Fruit fly (Drosophila melanogaster) whole organism, embryonic: Measurements from ENCODE around the gene MCTS1.

Source experiments
- ATbp ChIP-seq: fragments of 200-800 bp; sonication (Bioruptor generic); optimal IDR thresholded peaks from 2 replicates; lab custom pipeline; 2017; ENCODE audit warnings: missing biosample characterization, mild to moderate bottlenecking, missing genetic modification characterization, missing genetic modification reagents
- Abd-B ChIP-seq: fragments of 200-800 bp; sonication (Bioruptor generic); optimal IDR thresholded peaks from 2 replicates; lab custom pipeline; 2018; ENCODE audit warnings: missing biosample characterization, mild to moderate bottlenecking, missing genetic modification characterization, moderate library complexity
- CG10979 ChIP-seq: fragments of 200-800 bp; sonication (Bioruptor generic); optimal IDR thresholded peaks from 2 replicates; lab custom pipeline; 2018; ENCODE audit warnings: missing biosample characterization, mild to moderate bottlenecking, missing genetic modification characterization, moderate library complexity
- CG11504 ChIP-seq: fragments of 200-800 bp; sonication (Bioruptor generic); optimal IDR thresholded peaks from 3 replicates; lab custom pipeline; 2019; ENCODE audit warnings: missing biosample characterization, mild to moderate bottlenecking, missing genetic modification characterization, moderate library complexity
- CG11723 ChIP-seq: fragments of 200-800 bp; sonication (Bioruptor generic); optimal IDR thresholded peaks from 2 replicates; lab custom pipeline; 2017; ENCODE audit warnings: missing biosample characterization, mild to moderate bottlenecking, missing genetic modification characterization
- CG15073 ChIP-seq: fragments of 200-800 bp; sonication (Bioruptor generic); optimal IDR thresholded peaks from 2 replicates; lab custom pipeline; 2016; ENCODE audit warnings: missing biosample characterization, missing genetic modification characterization
- CG16779 ChIP-seq: fragments of 200-800 bp; sonication (Bioruptor generic); IDR thresholded peaks from 2 replicates; pipeline ENCODE4 v1.3.6; 2022; ENCODE audit warnings: missing biosample characterization, missing genetic modification characterization
- CG17829 ChIP-seq: fragments of 200-800 bp; optimal IDR thresholded peaks from 2 replicates; lab custom pipeline; 2019; ENCODE audit warnings: missing biosample characterization, mild to moderate bottlenecking, missing genetic modification characterization, moderate library complexity
- CG34224 ChIP-seq: fragments of 200-800 bp; sonication (Bioruptor generic); IDR thresholded peaks from 3 replicates; pipeline ENCODE4 v1.3.6; 2022; ENCODE audit warnings: missing biosample characterization, missing genetic modification characterization; ENCODE audit not compliant: partially characterized antibody
- CG34376 ChIP-seq: fragments of 200-800 bp; sonication (Bioruptor generic); optimal IDR thresholded peaks from 2 replicates; lab custom pipeline; 2018; ENCODE audit warnings: missing biosample characterization, mild to moderate bottlenecking, missing genetic modification characterization
- CG8765 ChIP-seq: fragments of 200-800 bp; sonication (Bioruptor generic); IDR thresholded peaks from 2 replicates; pipeline ENCODE4 v1.3.6; 2022; ENCODE audit warnings: missing biosample characterization, missing genetic modification characterization
- CG8944 ChIP-seq: fragments of 200-800 bp; sonication (Bioruptor generic); optimal IDR thresholded peaks from 3 replicates; lab custom pipeline; 2016; ENCODE audit warnings: missing biosample characterization, missing genetic modification characterization
- CG9876 ChIP-seq: fragments of 200-800 bp; sonication (Bioruptor generic); optimal IDR thresholded peaks from 2 replicates; lab custom pipeline; 2016; ENCODE audit warnings: missing biosample characterization, missing genetic modification characterization
- Deaf1 ChIP-seq: fragments of 200-800 bp; optimal IDR thresholded peaks from 3 replicates; lab custom pipeline; 2019; ENCODE audit warnings: missing biosample characterization, mild to moderate bottlenecking, missing genetic modification characterization, moderate library complexity
- Doc3 ChIP-seq: fragments of 200-800 bp; sonication (Bioruptor generic); IDR thresholded peaks from 3 replicates; pipeline ENCODE4 v1.3.6; 2022; ENCODE audit warnings: missing biosample characterization, missing genetic modification characterization; ENCODE audit not compliant: partially characterized antibody
- Dp ChIP-seq: fragments of 200-800 bp; sonication (Bioruptor generic); optimal IDR thresholded peaks from 2 replicates; lab custom pipeline; 2018; ENCODE audit warnings: missing biosample characterization, mild to moderate bottlenecking, missing genetic modification characterization, moderate library complexity
- Drgx ChIP-seq: fragments of 200-800 bp; sonication (Bioruptor generic); IDR thresholded peaks from 2 replicates; pipeline ENCODE4 v1.3.6; 2022; ENCODE audit warnings: missing biosample characterization, missing genetic modification characterization
- Ets65A ChIP-seq: fragments of 200-800 bp; sonication (Bioruptor generic); peaks from one replicate; lab custom pipeline; 2016; ENCODE audit warnings: missing biosample characterization, missing genetic modification characterization
- Fer2 ChIP-seq: fragments of 200-800 bp; sonication (Bioruptor generic); optimal IDR thresholded peaks from 2 replicates; lab custom pipeline; 2018; ENCODE audit warnings: missing biosample characterization, mild to moderate bottlenecking, missing genetic modification characterization, moderate library complexity
- HLHmδ ChIP-seq: fragments of 200-800 bp; sonication (Bioruptor generic); optimal IDR thresholded peaks from 2 replicates; lab custom pipeline; 2018; ENCODE audit warnings: missing biosample characterization, mild to moderate bottlenecking, missing genetic modification characterization, moderate library complexity
- HmgZ ChIP-seq: fragments of 200-800 bp; sonication (Bioruptor generic); optimal IDR thresholded peaks from 2 replicates; lab custom pipeline; 2018; ENCODE audit warnings: missing biosample characterization, mild to moderate bottlenecking, missing genetic modification characterization
- Hr39 ChIP-seq: fragments of >200 bp; optimal IDR thresholded peaks from 2 replicates; lab custom pipeline; 2017
- Poxn ChIP-seq: fragments of 200-800 bp; sonication (Bioruptor generic); IDR thresholded peaks from 2 replicates; pipeline ENCODE4 v1.3.6; 2022; ENCODE audit warnings: missing biosample characterization, missing genetic modification characterization
- Rfx ChIP-seq: fragments of 200-800 bp; sonication (Bioruptor generic); IDR thresholded peaks from 2 replicates; pipeline ENCODE4 v1.3.6; 2022; ENCODE audit warnings: missing biosample characterization, missing genetic modification characterization
- Usf ChIP-seq: fragments of 200-800 bp; sonication (Bioruptor generic); optimal IDR thresholded peaks from 2 replicates; lab custom pipeline; 2017; ENCODE audit warnings: missing genotype, missing biosample characterization, missing genetic modification characterization
- Xbp1 ChIP-seq: fragments of 200-800 bp; sonication (Bioruptor generic); optimal IDR thresholded peaks from 3 replicates; lab custom pipeline; 2016; ENCODE audit warnings: missing biosample characterization, mild to moderate bottlenecking, missing genetic modification characterization
- ems ChIP-seq: fragments of 200-800 bp; sonication (Bioruptor generic); optimal IDR thresholded peaks from 3 replicates; lab custom pipeline; 2016; ENCODE audit warnings: missing biosample characterization, missing genetic modification characterization
- fd102C ChIP-seq: fragments of 200-800 bp; sonication (Bioruptor generic); optimal IDR thresholded peaks from 2 replicates; lab custom pipeline; 2018; ENCODE audit warnings: missing biosample characterization, mild to moderate bottlenecking, missing genetic modification characterization, moderate library complexity
- gcm2 ChIP-seq: fragments of 200-800 bp; sonication (Bioruptor generic); optimal IDR thresholded peaks from 2 replicates; lab custom pipeline; 2016; ENCODE audit warnings: missing biosample characterization, missing genetic modification characterization
- hbn ChIP-seq: fragments of 200-800 bp; sonication (Bioruptor generic); IDR thresholded peaks from 2 replicates; pipeline ENCODE4 v1.3.6; 2022; ENCODE audit warnings: missing biosample characterization, missing genetic modification characterization; ENCODE audit not compliant: partially characterized antibody
- her ChIP-seq: fragments of 200-800 bp; sonication (Bioruptor generic); optimal IDR thresholded peaks from 2 replicates; lab custom pipeline; 2016; ENCODE audit warnings: missing biosample characterization, missing genetic modification characterization
- kah ChIP-seq: fragments of 200-800 bp; sonication (Bioruptor generic); optimal IDR thresholded peaks from 2 replicates; lab custom pipeline; 2018; ENCODE audit warnings: missing biosample characterization, mild to moderate bottlenecking, missing genetic modification characterization
- lab ChIP-seq: fragments of 200-800 bp; sonication (Bioruptor generic); optimal IDR thresholded peaks from 3 replicates; lab custom pipeline; 2017; ENCODE audit warnings: missing biosample characterization, missing genetic modification characterization, mild to moderate bottlenecking, moderate library complexity, missing genetic modification reagents
- lola ChIP-seq, 3 experiments: fragments of >200 bp in 2 of 3; fragments of 200-800 bp in 1 of 3; sonication (Bioruptor generic) in 1 of 3; optimal IDR thresholded peaks; 2 replicates each; lab custom pipeline; 2017 to 2019; ENCODE audit warnings: missing biosample characterization in 3 of 3, missing genetic modification characterization in 3 of 3, mild to moderate bottlenecking in 1 of 3, moderate library complexity in 1 of 3
- odd ChIP-seq: fragments of 200-800 bp; sonication (Bioruptor generic); optimal IDR thresholded peaks from 2 replicates; lab custom pipeline; 2017; ENCODE audit warnings: missing biosample characterization, mild to moderate bottlenecking, missing genetic modification characterization
- pzg ChIP-seq: fragments of 200-800 bp; sonication (Bioruptor generic); optimal IDR thresholded peaks from 3 replicates; lab custom pipeline; 2018; ENCODE audit warnings: missing biosample characterization, mild to moderate bottlenecking, missing genetic modification characterization, moderate library complexity
- sens ChIP-seq: fragments of 200-800 bp; sonication (Bioruptor generic); peaks from one replicate; lab custom pipeline; 2016; ENCODE audit warnings: missing biosample characterization, missing genetic modification characterization
- slbo ChIP-seq: fragments of 200-800 bp; sonication (Bioruptor generic); IDR thresholded peaks from 2 replicates; pipeline ENCODE4 v1.3.6; 2022; ENCODE audit warnings: missing biosample characterization, missing genetic modification characterization
- sqz ChIP-seq: fragments of 200-800 bp; sonication (Bioruptor generic); optimal IDR thresholded peaks from 3 replicates; lab custom pipeline; 2018; ENCODE audit warnings: missing biosample characterization, mild to moderate bottlenecking, missing genetic modification characterization
- wek ChIP-seq: fragments of 200-800 bp; sonication (Bioruptor generic); optimal IDR thresholded peaks from 3 replicates; lab custom pipeline; 2018; ENCODE audit warnings: missing biosample characterization, mild to moderate bottlenecking, missing genetic modification characterization, moderate library complexity

Gene MCTS1

dm6 chrX:6050282-6050934, 12.7 kb downstream of the MCTS1 start, which contains the start of gene CG5921 (continued):
- TF ChIP-seq CG8765 = no peak
- TF ChIP-seq CG11504 (tag; lab: Kevin White, UChicago) = peak; percentile 30
- no peak for TF ChIP-seq CG17829 (tag; lab: Kevin White, UChicago)
- no peak for TF ChIP-seq CG9876 (GFP tag; lab: Kevin White, UChicago)
- TF ChIP-seq Xbp1 = peak; percentile 1
- TF ChIP-seq ems = peak; percentile 2
- TF ChIP-seq kah (GFP tag; lab: Kevin White, UChicago) = no peak
- 0 out of 3 replicates have a peak, but pooled peaks have one; percentile 38 for TF ChIP-seq Doc3 (GFP tag; lab: Robert Waterston, UW)
- TF ChIP-seq pzg (GFP tag; lab: Kevin White, UChicago) = peak; percentile 5

dm6 chrX:6050935-6051656, 13.4 kb downstream of the MCTS1 start:
- no peak for TF ChIP-seq wek (GFP tag; lab: Kevin White, UChicago)
- 0 out of 2 replicates have a peak, but pooled peaks have one; percentile 7 for TF ChIP-seq Drgx (GFP tag; lab: Robert Waterston, UW)
- TF ChIP-seq Ets65A = peak; percentile 31
- no peak for TF ChIP-seq slbo

- TF ChIP-seq Drgx (GFP tag; lab: Robert Waterston, UW) = peak; percentile 50; the same call in 1 of the 2 replicates
- no peak for TF ChIP-seq Hr39 (lab: Kevin White, UChicago)
- no peak for TF ChIP-seq CG34376 (GFP tag; lab: Kevin White, UChicago)
- no peak for TF ChIP-seq sqz (GFP tag; lab: Kevin White, UChicago)
- TF ChIP-seq Fer2 (tag; lab: Kevin White, UChicago) = no peak
- TF ChIP-seq CG8944 (GFP tag; lab: Kevin White, UChicago) = no peak
- no peak for TF ChIP-seq odd (GFP tag; lab: Kevin White, UChicago)
These were observed 15.2 kb downstream of the MCTS1 start for dm6 chrX:6052855-6053254.

- TF ChIP-seq sens (GFP tag; lab: Kevin White, UChicago) (peak; percentile 1), Doc3 (GFP tag; lab: Robert Waterston, UW) (no peak)
- TF ChIP-seq, all 482 proteins: peak for 1
These were observed 16.3 kb downstream of the MCTS1 start for dm6 chrX:6054031-6054430.

dm6 chrX:6059135-6059824, 21.6 kb downstream of the MCTS1 start:
- TF ChIP-seq ATbp (GFP tag; lab: Kevin White, UChicago) (peak; percentile 49), HmgZ (tag; lab: Kevin White, UChicago) (no peak), CG15073 (GFP tag; lab: Kevin White, UChicago) (no peak), lola (GFP tag; optimal IDR thresholded peaks at IDR 0.05; lab: Kevin White, UChicago) (no peak), lab (peak; percentile 1), CG10979 (tag; lab: Kevin White, UChicago) (peak; percentile 36), CG16779 (GFP tag; lab: Robert Waterston, UW) (no peak), HLHmδ (GFP tag; lab: Kevin White, UChicago) (no peak), CG34224 (GFP tag; lab: Robert Waterston, UW) (no peak), Dp (GFP tag; lab: Kevin White, UChicago) (no peak), Poxn (GFP tag; lab: Robert Waterston, UW) (no peak), gcm2 (GFP tag; lab: Kevin White, UChicago) (no peak), Abd-B (GFP tag; lab: Kevin White, UChicago) (no peak), her (GFP tag; lab: Kevin White, UChicago) (no peak), CG11723 (GFP tag; lab: Kevin White, UChicago) (no peak), Rfx (GFP tag; lab: Robert Waterston, UW) (no peak), hbn (GFP tag; lab: Robert Waterston, UW) (no peak), Deaf1 (no peak), Usf (GFP tag; lab: Kevin White, UChicago) (no peak), fd102C (GFP tag; lab: Kevin White, UChicago) (no peak)
